Worm (Caenorhabditis elegans): Measurements from ENCODE around the gene spe-36.

DNA sequence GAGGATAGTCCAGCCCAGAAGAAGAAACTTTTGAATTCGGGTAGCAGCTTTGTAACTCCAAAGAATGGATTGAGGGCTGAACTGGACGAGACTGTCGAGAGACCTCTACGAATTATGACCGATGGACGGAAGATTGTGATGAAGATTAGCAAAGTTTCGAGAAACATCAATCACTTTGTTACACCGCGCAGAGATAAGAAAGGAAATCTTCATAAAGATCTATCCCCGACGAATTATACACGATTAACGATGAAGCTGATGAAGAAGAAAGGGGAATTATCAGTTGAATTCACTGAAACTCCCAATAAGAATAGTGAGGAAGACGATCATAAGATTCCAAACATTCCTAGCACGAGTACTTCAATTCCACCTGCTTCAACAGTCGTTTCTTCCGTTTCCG is 7.7 kb upstream of the spe-36 start:
- TF ChIP-seq pha-4 (GFP tag; IDR thresholded peaks at IDR 0.05) (no peak), pha-4 (tag; optimal IDR thresholded peaks at IDR 0.05) (no peak), nhr-11 (tag; optimal IDR thresholded peaks at IDR 0.05) (no peak), D1046.2 (GFP tag; IDR thresholded peaks at IDR 0.05) (no peak)
